Worm (Caenorhabditis elegans) whole organism, L2 larva: ENCODE data around the gene F46G10.2.
A peak's percentile ranks its signal among the peaks of the same experiment; 100 is the strongest.

Source experiments
- aly-2 ChIP-seq: fragments of 150-350 bp; optimal IDR thresholded peaks from 2 replicates; lab custom pipeline; 2014; ENCODE audit warnings: missing biosample characterization, missing genetic modification characterization
- elt-3 ChIP-seq: sonication (generic microtip); optimal IDR thresholded peaks from 2 replicates; lab custom pipeline; 2017; ENCODE audit warnings: missing biosample characterization, missing genetic modification characterization
- lin-13 ChIP-seq: fragments of 150-350 bp; optimal IDR thresholded peaks from 2 replicates; lab custom pipeline; 2014; ENCODE audit warnings: missing biosample characterization, missing genetic modification reagents, missing genetic modification characterization
- lsy-2 ChIP-seq, 2 experiments: fragments of 150-350 bp in 1 of 2; sonication (generic microtip) in 1 of 2; optimal IDR thresholded peaks; 2 replicates each; lab custom pipeline; 2014 to 2017; ENCODE audit warnings: missing biosample characterization in 2 of 2, missing genetic modification characterization in 2 of 2
- nhr-10 ChIP-seq: sonication (generic microtip); optimal IDR thresholded peaks from 2 replicates; lab custom pipeline; 2017; ENCODE audit warnings: missing biosample characterization, missing genetic modification characterization
- nhr-237 ChIP-seq: fragments of 150-350 bp; optimal IDR thresholded peaks from 2 replicates; lab custom pipeline; 2014; ENCODE audit warnings: missing biosample characterization, missing genetic modification characterization
- unc-39 ChIP-seq: fragments of 150-350 bp; optimal IDR thresholded peaks from 2 replicates; lab custom pipeline; 2014; ENCODE audit warnings: missing biosample characterization, missing genetic modification characterization
- unc-62 ChIP-seq: fragments of 150-350 bp; optimal IDR thresholded peaks from 2 replicates; lab custom pipeline; 2014; ENCODE audit warnings: missing biosample characterization, missing genetic modification reagents, missing genetic modification characterization
- ztf-4 ChIP-seq: fragments of 150-350 bp; optimal IDR thresholded peaks from 2 replicates; lab custom pipeline; 2014; ENCODE audit warnings: missing biosample characterization, missing genetic modification characterization

ce11 chrX:13350804-13351747 lies 28.3 kb downstream of the F46G10.2 start, which contains the start of gene mxl-3:
- TF ChIP-seq lin-13, result peak; percentile 48
- no peak for TF ChIP-seq elt-3 (tag; lab: Kevin White, UChicago)
- no peak for TF ChIP-seq ztf-4 (tag; lab: Kevin White, UChicago)
- no peak for TF ChIP-seq aly-2
- no peak for TF ChIP-seq nhr-237
- no peak for TF ChIP-seq nhr-10 (tag; lab: Kevin White, UChicago)
- peak in 1 of 2 experiments; percentile 55 for TF ChIP-seq lsy-2 (tag; optimal IDR thresholded peaks at IDR 0.05; lab: Kevin White, UChicago)
- TF ChIP-seq unc-39 (tag; lab: Kevin White, UChicago), result no peak
- no peak for TF ChIP-seq unc-62 (GFP tag; lab: Kevin White, UChicago)
